Fruit fly (Drosophila melanogaster): ENCODE measurements around the gene CG6983.

- no peak for TF ChIP-seq EcR (GFP tag; optimal IDR thresholded peaks at IDR 0.05)
- TF ChIP-seq CG8478 (optimal IDR thresholded peaks at IDR 0.05), result no peak
Observed at dm6 chr3L:8453443-8454360, 4.5 kb upstream of the CG6983 start.
